Worm (Caenorhabditis elegans): ENCODE measurements around the gene T10F2.5.

The T10F2.5 gene

ce11 chrIII:5143520-5143919 is 15.9 kb downstream of the T10F2.5 start:
- TF ChIP-seq lin-11 (tag; optimal IDR thresholded peaks at IDR 0.05) (no peak), elt-2 (tag; optimal IDR thresholded peaks at IDR 0.05) (peak; percentile 18)

- TF ChIP-seq unc-55 (GFP tag; optimal IDR thresholded peaks at IDR 0.05) (peak; percentile 4), hlh-30 (tag; optimal IDR thresholded peaks at IDR 0.05; ENCODE audit: insufficient read depth) (peak; percentile 28), fax-1 (tag; optimal IDR thresholded peaks at IDR 0.05) (no peak), sdc-2 (tag; optimal IDR thresholded peaks at IDR 0.05) (no peak), gmeb-2 (tag; optimal IDR thresholded peaks at IDR 0.05) (no peak)
Measured at ce11 chrIII:5141935-5142334, 17.5 kb downstream of the T10F2.5 start.

ce11 chrIII:5140559-5140958 is 18.8 kb downstream of the T10F2.5 start:
- TF ChIP-seq tbx-2 (tag; optimal IDR thresholded peaks at IDR 0.05): peak; percentile 90
- TF ChIP-seq che-1 (tag; optimal IDR thresholded peaks at IDR 0.05): no peak
- peak; percentile 71 for TF ChIP-seq unc-55 (GFP tag; optimal IDR thresholded peaks at IDR 0.05)
- no peak for TF ChIP-seq hlh-6 (tag; optimal IDR thresholded peaks at IDR 0.05)
- no peak for TF ChIP-seq ceh-2 (tag; optimal IDR thresholded peaks at IDR 0.05)
- TF ChIP-seq Y22D7AL.16 (tag; optimal IDR thresholded peaks at IDR 0.05): no peak
- no peak for TF ChIP-seq ttx-3 (tag; optimal IDR thresholded peaks at IDR 0.05)
- TF ChIP-seq zip-5 (tag; optimal IDR thresholded peaks at IDR 0.05): no peak
- peak; percentile 3 for TF ChIP-seq ets-4 (tag; optimal IDR thresholded peaks at IDR 0.05)
- no peak for TF ChIP-seq unc-42 (tag; optimal IDR thresholded peaks at IDR 0.05)
- no peak for TF ChIP-seq pax-1 (tag; optimal IDR thresholded peaks at IDR 0.05)
- TF ChIP-seq ceh-18 (tag; optimal IDR thresholded peaks at IDR 0.05): peak; percentile 53
- no peak for TF ChIP-seq ceh-6 (GFP tag; optimal IDR thresholded peaks at IDR 0.05)
- no peak for TF ChIP-seq pha-4 (tag; optimal IDR thresholded peaks at IDR 0.05)
- TF ChIP-seq C08G9.2 (tag; optimal IDR thresholded peaks at IDR 0.05): no peak
- no peak for TF ChIP-seq ahr-1 (tag; optimal IDR thresholded peaks at IDR 0.05)
- no peak for TF ChIP-seq rnt-1 (tag; optimal IDR thresholded peaks at IDR 0.05)
- TF ChIP-seq T23F11.4 (GFP tag; optimal IDR thresholded peaks at IDR 0.05): no peak
- no peak for TF ChIP-seq gmeb-2 (tag; optimal IDR thresholded peaks at IDR 0.05)
- no peak for TF ChIP-seq syd-9 (tag; optimal IDR thresholded peaks at IDR 0.05)

- TF ChIP-seq unc-55 (GFP tag; optimal IDR thresholded peaks at IDR 0.05): peak; percentile 84
- no peak for TF ChIP-seq ceh-6 (GFP tag; optimal IDR thresholded peaks at IDR 0.05)
- TF ChIP-seq tbx-2 (tag; optimal IDR thresholded peaks at IDR 0.05): peak; percentile 78
Measured at ce11 chrIII:5139768-5140167, 19.6 kb downstream of the T10F2.5 start.

- peak; percentile 89 for TF ChIP-seq unc-42 (tag; optimal IDR thresholded peaks at IDR 0.05)
- TF ChIP-seq tbx-2 (tag; optimal IDR thresholded peaks at IDR 0.05): peak; percentile 70
- TF ChIP-seq hlh-13 (GFP tag; optimal IDR thresholded peaks at IDR 0.05): no peak
Measured at ce11 chrIII:5138940-5139533, 20.4 kb downstream of the T10F2.5 start.

ce11 chrIII:5137685-5138084 is 21.7 kb downstream of the T10F2.5 start:
- TF ChIP-seq tbx-2 (tag; optimal IDR thresholded peaks at IDR 0.05): peak; percentile 12
- TF ChIP-seq ceh-30 (tag; optimal IDR thresholded peaks at IDR 0.05): no peak

ce11 chrIII:5137099-5137498 is 22.3 kb downstream of the T10F2.5 start:
- TF ChIP-seq ets-4 (tag; optimal IDR thresholded peaks at IDR 0.05): no peak
- no peak for TF ChIP-seq Y22D7AL.16 (tag; optimal IDR thresholded peaks at IDR 0.05)
- TF ChIP-seq sdc-2 (tag; optimal IDR thresholded peaks at IDR 0.05): no peak
- TF ChIP-seq ceh-30 (tag; optimal IDR thresholded peaks at IDR 0.05): no peak
- TF ChIP-seq ceh-45 (GFP tag; IDR thresholded peaks at IDR 0.05): no peak
- no peak for TF ChIP-seq dmd-4 (tag; optimal IDR thresholded peaks at IDR 0.05; ENCODE audit: borderline replicate concordance)
- TF ChIP-seq pha-4 (tag; optimal IDR thresholded peaks at IDR 0.05): no peak
- no peak for TF ChIP-seq nhr-232 (tag; optimal IDR thresholded peaks at IDR 0.05)
- no peak for TF ChIP-seq sox-4 (tag; optimal IDR thresholded peaks at IDR 0.05)

All from whole organism, late embryonic.